Fruit fly (Drosophila melanogaster) whole organism, embryonic: ENCODE results near the gene TTLL4B.

Source experiments
- Abd-B ChIP-seq: fragments of 200-800 bp; sonication (Bioruptor generic); optimal IDR thresholded peaks from 2 replicates; lab custom pipeline; 2018; ENCODE audit warnings: missing biosample characterization, mild to moderate bottlenecking, missing genetic modification characterization, moderate library complexity
- Bgb ChIP-seq: fragments of 200-800 bp; sonication (Bioruptor generic); IDR thresholded peaks from 2 replicates; pipeline ENCODE4 v1.3.6; 2022; ENCODE audit warnings: missing biosample characterization, missing genetic modification characterization; ENCODE audit not compliant: partially characterized antibody
- CG10209 ChIP-seq: fragments of 200-800 bp; sonication (Bioruptor generic); optimal IDR thresholded peaks from 3 replicates; lab custom pipeline; 2017; ENCODE audit warnings: missing biosample characterization, mild to moderate bottlenecking, missing genetic modification characterization, missing genetic modification reagents
- CG10979 ChIP-seq: fragments of 200-800 bp; sonication (Bioruptor generic); optimal IDR thresholded peaks from 2 replicates; lab custom pipeline; 2018; ENCODE audit warnings: missing biosample characterization, mild to moderate bottlenecking, missing genetic modification characterization, moderate library complexity
- CG11093 ChIP-seq: fragments of 200-800 bp; sonication (Bioruptor generic); IDR thresholded peaks from 3 replicates; pipeline ENCODE4 v1.3.6; 2022; ENCODE audit warnings: missing biosample characterization, missing genetic modification characterization
- CG12236 ChIP-seq: fragments of 200-800 bp; sonication (Bioruptor generic); optimal IDR thresholded peaks from 2 replicates; lab custom pipeline; 2016; ENCODE audit warnings: missing biosample characterization, missing genetic modification characterization
- CG12299 ChIP-seq: fragments of 200-800 bp; sonication (Bioruptor generic); optimal IDR thresholded peaks from 2 replicates; lab custom pipeline; 2018; ENCODE audit warnings: missing biosample characterization, mild to moderate bottlenecking, missing genetic modification characterization
- CG12659 ChIP-seq: fragments of 200-800 bp; sonication (Bioruptor generic); optimal IDR thresholded peaks from 3 replicates; lab custom pipeline; 2017; ENCODE audit warnings: mild to moderate bottlenecking, missing biosample characterization, missing genetic modification reagents, missing genetic modification characterization
- CG12769 ChIP-seq: fragments of 200-800 bp; sonication (Bioruptor generic); optimal IDR thresholded peaks from 2 replicates; lab custom pipeline; 2019; ENCODE audit warnings: missing biosample characterization, mild to moderate bottlenecking, missing genetic modification characterization, moderate library complexity
- CG13123 ChIP-seq: fragments of 200-800 bp; sonication (Bioruptor generic); optimal IDR thresholded peaks from 2 replicates; lab custom pipeline; 2016; ENCODE audit warnings: missing biosample characterization, missing genetic modification characterization
- CG13775 ChIP-seq: fragments of 200-800 bp; sonication (Bioruptor generic); optimal IDR thresholded peaks from 3 replicates; lab custom pipeline; 2017; ENCODE audit warnings: missing biosample characterization, mild to moderate bottlenecking, missing genetic modification characterization
- CG1603 ChIP-seq: fragments of 200-800 bp; sonication (Bioruptor generic); optimal IDR thresholded peaks from 2 replicates; lab custom pipeline; 2019; ENCODE audit warnings: missing biosample characterization, mild to moderate bottlenecking, missing genetic modification characterization, moderate library complexity
- CG17186 ChIP-seq: fragments of 200-800 bp; sonication (Bioruptor generic); optimal IDR thresholded peaks from 3 replicates; lab custom pipeline; 2017; ENCODE audit warnings: missing biosample characterization, missing genetic modification reagents, missing genetic modification characterization
- CG17328 ChIP-seq: fragments of 200-800 bp; sonication (Bioruptor generic); IDR thresholded peaks from 2 replicates; pipeline ENCODE4 v1.3.6; 2022; ENCODE audit warnings: missing biosample characterization, missing genetic modification characterization
- CG17361 ChIP-seq: fragments of 200-800 bp; sonication (Bioruptor generic); IDR thresholded peaks from 3 replicates; pipeline ENCODE4 v1.3.6; 2022; ENCODE audit warnings: missing biosample characterization, missing genetic modification characterization
- CG2116 ChIP-seq: fragments of 200-800 bp; sonication (Bioruptor generic); optimal IDR thresholded peaks from 3 replicates; lab custom pipeline; 2018; ENCODE audit warnings: missing biosample characterization, mild to moderate bottlenecking, missing genetic modification characterization
- CG2712 ChIP-seq: fragments of 200-800 bp; optimal IDR thresholded peaks from 3 replicates; lab custom pipeline; 2019; ENCODE audit warnings: missing biosample characterization, mild to moderate bottlenecking, missing genetic modification characterization, moderate library complexity
- CG3281 ChIP-seq: fragments of 200-800 bp; sonication (Bioruptor generic); optimal IDR thresholded peaks from 3 replicates; lab custom pipeline; 2017; ENCODE audit warnings: missing biosample characterization, mild to moderate bottlenecking, missing genetic modification characterization
- CG34224 ChIP-seq: fragments of 200-800 bp; sonication (Bioruptor generic); IDR thresholded peaks from 3 replicates; pipeline ENCODE4 v1.3.6; 2022; ENCODE audit warnings: missing biosample characterization, missing genetic modification characterization; ENCODE audit not compliant: partially characterized antibody
- CG42726 ChIP-seq: fragments of 200-800 bp; sonication (Bioruptor generic); IDR thresholded peaks from 2 replicates; pipeline ENCODE4 v1.3.6; 2022; ENCODE audit warnings: missing biosample characterization, missing genetic modification characterization; ENCODE audit not compliant: partially characterized antibody
- Dek ChIP-seq: fragments of 200-800 bp; sonication (Bioruptor generic); optimal IDR thresholded peaks from 3 replicates; lab custom pipeline; 2019; ENCODE audit warnings: missing biosample characterization, mild to moderate bottlenecking, missing genetic modification characterization, moderate library complexity
- HLH54F ChIP-seq: fragments of 200-800 bp; sonication (Bioruptor generic); optimal IDR thresholded peaks from 3 replicates; lab custom pipeline; 2016; ENCODE audit warnings: missing biosample characterization, missing genetic modification characterization
- Hr51 ChIP-seq, 2 experiments: fragments of 200-800 bp; sonication (Bioruptor generic); optimal IDR thresholded peaks; 2 replicates in 1 of 2; 3 replicates in 1 of 2; lab custom pipeline; 2016 to 2018; ENCODE audit warnings: missing biosample characterization in 2 of 2, missing genetic modification characterization in 2 of 2, mild to moderate bottlenecking in 1 of 2, moderate library complexity in 1 of 2
- Lhr ChIP-seq: fragments of 200-800 bp; sonication (Bioruptor generic); optimal IDR thresholded peaks from 3 replicates; lab custom pipeline; 2017; ENCODE audit warnings: mild to moderate bottlenecking, missing biosample characterization, missing genetic modification reagents, missing genetic modification characterization
- Neu2 ChIP-seq: fragments of 200-800 bp; sonication (Bioruptor generic); optimal IDR thresholded peaks from 3 replicates; lab custom pipeline; 2016; ENCODE audit warnings: missing biosample characterization, missing genetic modification characterization, borderline replicate concordance
- Nf-YC ChIP-seq: fragments of 200-800 bp; optimal IDR thresholded peaks from 3 replicates; lab custom pipeline; 2019; ENCODE audit warnings: missing biosample characterization, mild to moderate bottlenecking, missing genetic modification characterization, moderate library complexity
- Poxn ChIP-seq: fragments of 200-800 bp; sonication (Bioruptor generic); IDR thresholded peaks from 2 replicates; pipeline ENCODE4 v1.3.6; 2022; ENCODE audit warnings: missing biosample characterization, missing genetic modification characterization
- Sox100B ChIP-seq: fragments of 200-800 bp; sonication (Bioruptor generic); optimal IDR thresholded peaks from 3 replicates; lab custom pipeline; 2018; ENCODE audit warnings: missing biosample characterization, mild to moderate bottlenecking, missing genetic modification characterization
- Xrp1 ChIP-seq: fragments of 200-800 bp; sonication (Bioruptor generic); IDR thresholded peaks from 2 replicates; pipeline ENCODE4 v1.3.6; 2022; ENCODE audit warnings: missing biosample characterization, missing genetic modification characterization
- ab ChIP-seq: fragments of 200-800 bp; sonication (Bioruptor generic); optimal IDR thresholded peaks from 2 replicates; lab custom pipeline; 2016; ENCODE audit warnings: missing biosample characterization, missing genetic modification characterization
- ato ChIP-seq: fragments of 200-800 bp; sonication (Bioruptor generic); IDR thresholded peaks from 2 replicates; pipeline ENCODE4 v1.3.6; 2022; ENCODE audit warnings: missing biosample characterization, missing genetic modification characterization; ENCODE audit not compliant: partially characterized antibody
- bcd ChIP-seq: fragments of 200-800 bp; sonication (Bioruptor generic); optimal IDR thresholded peaks from 2 replicates; lab custom pipeline; 2017; ENCODE audit warnings: missing biosample characterization, mild to moderate bottlenecking, missing genetic modification characterization
- cas ChIP-seq: fragments of 200-800 bp; sonication (Bioruptor generic); IDR thresholded peaks from 2 replicates; pipeline ENCODE4 v1.3.6; 2022; ENCODE audit warnings: missing biosample characterization, missing genetic modification characterization
- cwo ChIP-seq: fragments of 200-800 bp; sonication (Bioruptor generic); optimal IDR thresholded peaks from 3 replicates; lab custom pipeline; 2017; ENCODE audit warnings: missing biosample characterization, missing genetic modification characterization, mild to moderate bottlenecking, moderate library complexity, missing genetic modification reagents
- dm ChIP-seq: fragments of 200-800 bp; sonication (Bioruptor generic); optimal IDR thresholded peaks from 3 replicates; lab custom pipeline; 2016; ENCODE audit warnings: missing biosample characterization, missing genetic modification characterization
- fu2 ChIP-seq: fragments of 200-800 bp; sonication (Bioruptor generic); optimal IDR thresholded peaks from 2 replicates; lab custom pipeline; 2016; ENCODE audit warnings: missing biosample characterization, missing genetic modification characterization
- gro ChIP-seq: fragments of 200-800 bp; sonication (Bioruptor generic); optimal IDR thresholded peaks from 2 replicates; lab custom pipeline; 2016; ENCODE audit warnings: missing biosample characterization, missing genetic modification characterization
- h ChIP-seq: fragments of >200 bp; optimal IDR thresholded peaks from 2 replicates; lab custom pipeline; 2017
- hth ChIP-seq: fragments of >200 bp; optimal IDR thresholded peaks from 2 replicates; lab custom pipeline; 2017; ENCODE audit warnings: inconsistent platforms
- jigr1 ChIP-seq: fragments of 200-800 bp; sonication (Bioruptor generic); IDR thresholded peaks from 3 replicates; pipeline ENCODE4 v1.3.6; 2022; ENCODE audit warnings: missing biosample characterization, missing genetic modification characterization
- kay ChIP-seq: fragments of 200-800 bp; sonication (Bioruptor generic); optimal IDR thresholded peaks from 2 replicates; lab custom pipeline; 2016; ENCODE audit warnings: missing biosample characterization, missing genetic modification characterization
- ken ChIP-seq: fragments of 200-800 bp; sonication (Bioruptor generic); IDR thresholded peaks from 3 replicates; pipeline ENCODE4 v1.3.6; 2022; ENCODE audit warnings: missing biosample characterization, missing genetic modification characterization
- mam ChIP-seq: fragments of 200-800 bp; sonication (Bioruptor generic); optimal IDR thresholded peaks from 3 replicates; lab custom pipeline; 2016; ENCODE audit warnings: missing biosample characterization, missing genetic modification characterization
- onecut ChIP-seq: fragments of 200-800 bp; sonication (Bioruptor generic); IDR thresholded peaks from 2 replicates; pipeline ENCODE4 v1.3.6; 2022; ENCODE audit warnings: missing biosample characterization, missing genetic modification characterization
- sc ChIP-seq, 3 experiments: fragments of >200 bp in 2 of 3; fragments of 200-800 bp in 1 of 3; sonication (Bioruptor generic) in 1 of 3; optimal IDR thresholded peaks; 2 replicates in 2 of 3; 3 replicates in 1 of 3; lab custom pipeline; 2017; ENCODE audit warnings: mild to moderate bottlenecking in 1 of 3, missing biosample characterization in 1 of 3, missing genetic modification characterization in 1 of 3, missing genetic modification reagents in 1 of 3
- shn ChIP-seq: fragments of 200-800 bp; sonication (Bioruptor generic); optimal IDR thresholded peaks from 3 replicates; lab custom pipeline; 2016; ENCODE audit warnings: missing biosample characterization, missing genetic modification characterization
- unpg ChIP-seq: fragments of 200-800 bp; sonication (Bioruptor generic); optimal IDR thresholded peaks from 3 replicates; lab custom pipeline; 2018; ENCODE audit warnings: missing biosample characterization, mild to moderate bottlenecking, missing genetic modification characterization, moderate library complexity
- usp ChIP-seq: fragments of >200 bp; optimal IDR thresholded peaks from 2 replicates; lab custom pipeline; 2017; ENCODE audit warnings: missing biosample characterization, missing genetic modification characterization
- vvl ChIP-seq: fragments of 200-800 bp; sonication (Bioruptor generic); IDR thresholded peaks from 2 replicates; pipeline ENCODE4 v1.3.6; 2022; ENCODE audit warnings: missing biosample characterization, missing genetic modification characterization
- zfh2 ChIP-seq: fragments of 200-800 bp; sonication (Bioruptor generic); optimal IDR thresholded peaks from 2 replicates; lab custom pipeline; 2016; ENCODE audit warnings: missing biosample characterization, missing genetic modification characterization

TTLL4B gene

dm6 chr2L:3872283-3872682, 9.8 kb downstream of the TTLL4B start, which contains the start of gene CG31957 (continued):
- TF ChIP-seq CG3281 (GFP tag; lab: Kevin White, UChicago), result no peak
- TF ChIP-seq CG13775, result peak; percentile 24
- peak; percentile 52 for TF ChIP-seq Abd-B (GFP tag; lab: Kevin White, UChicago)
- TF ChIP-seq Poxn (GFP tag; lab: Robert Waterston, UW), result 0 out of 2 replicates have a peak, but pooled peaks have one; percentile 18
- TF ChIP-seq ato (GFP tag; lab: Robert Waterston, UW), result peak; percentile 92
- TF ChIP-seq unpg (GFP tag; lab: Kevin White, UChicago), result peak; percentile 13
- TF ChIP-seq jigr1 (GFP tag; lab: Robert Waterston, UW), result no peak
- TF ChIP-seq Dek, result peak; percentile 12
- TF ChIP-seq kay, result no peak
- peak; percentile 27 for TF ChIP-seq ab (GFP tag; lab: Kevin White, UChicago)
- no peak for TF ChIP-seq Sox100B
- TF ChIP-seq Hr51 (GFP tag; optimal IDR thresholded peaks at IDR 0.05; lab: Kevin White, UChicago), result peak in 1 of 2 experiments; percentile 83
- no peak for TF ChIP-seq sc (optimal IDR thresholded peaks at IDR 0.05; lab: Kevin White, UChicago)
- TF ChIP-seq sc (GFP tag; optimal IDR thresholded peaks at IDR 0.05; lab: Kevin White, UChicago), result no peak
- peak; percentile 27 for TF ChIP-seq CG2712
- TF ChIP-seq CG34224 (GFP tag; lab: Robert Waterston, UW), result peak; percentile 95
- peak; percentile 80; the same call in 2 of the 3 replicates for TF ChIP-seq ken (GFP tag; lab: Robert Waterston, UW)
- TF ChIP-seq Neu2 (GFP tag; lab: Kevin White, UChicago), result no peak
- no peak for TF ChIP-seq cwo (GFP tag; lab: Kevin White, UChicago)
- TF ChIP-seq dm, result peak; percentile 23
- TF ChIP-seq CG17186 (GFP tag; lab: Kevin White, UChicago), result peak; percentile 20
- TF ChIP-seq bcd (GFP tag; lab: Kevin White, UChicago), result peak; percentile 22
- TF ChIP-seq CG1603, result peak; percentile 87
- no peak for TF ChIP-seq CG12299
- TF ChIP-seq mam (GFP tag; lab: Kevin White, UChicago), result peak; percentile 78
- no peak for TF ChIP-seq CG10979 (tag; lab: Kevin White, UChicago)
- peak; percentile 49 for TF ChIP-seq vvl
- peak; percentile 74 for TF ChIP-seq fu2 (GFP tag; lab: Kevin White, UChicago)
- no peak for TF ChIP-seq h (lab: Kevin White, UChicago)
- 0 out of 2 replicates have a peak, but pooled peaks have one; percentile 10 for TF ChIP-seq cas
- TF ChIP-seq HLH54F (GFP tag; lab: Kevin White, UChicago), result peak; percentile 54
- TF ChIP-seq CG2116 (GFP tag; lab: Kevin White, UChicago), result peak; percentile 84
- TF ChIP-seq Lhr (GFP tag; lab: Kevin White, UChicago), result peak; percentile 67
- no peak for TF ChIP-seq CG17361 (GFP tag; lab: Robert Waterston, UW)
- no peak for TF ChIP-seq usp (GFP tag; lab: Kevin White, UChicago)
- no peak for TF ChIP-seq hth (lab: Kevin White, UChicago)
- no peak for TF ChIP-seq CG12769
- TF ChIP-seq Xrp1 (GFP tag; lab: Robert Waterston, UW), result no peak; the same call in 1 of the 2 replicates
- TF ChIP-seq CG12659 (GFP tag; lab: Kevin White, UChicago), result peak; percentile 80
- TF ChIP-seq CG11093 (GFP tag; lab: Robert Waterston, UW), result no peak
- no peak for TF ChIP-seq Nf-YC (tag; lab: Kevin White, UChicago)
- no peak for TF ChIP-seq CG12236
- no peak for TF ChIP-seq onecut (GFP tag; lab: Robert Waterston, UW)
- peak; percentile 87 for TF ChIP-seq zfh2 (GFP tag; lab: Kevin White, UChicago)
- TF ChIP-seq CG10209 (GFP tag; lab: Kevin White, UChicago), result peak; percentile 34
- TF ChIP-seq CG42726 (GFP tag; lab: Robert Waterston, UW), result peak; percentile 90
- peak; percentile 81 for TF ChIP-seq gro (GFP tag; lab: Kevin White, UChicago)
- TF ChIP-seq CG17328 (GFP tag; lab: Robert Waterston, UW), result no peak; the same call in none of the 2 replicates
- TF ChIP-seq shn (GFP tag; lab: Kevin White, UChicago), result peak; percentile 82
- peak; percentile 15 for TF ChIP-seq CG13123 (GFP tag; lab: Kevin White, UChicago)
- peak; percentile 94 for TF ChIP-seq Bgb (GFP tag; lab: Robert Waterston, UW)
